Fruit fly (Drosophila melanogaster): ENCODE data around the gene Fum2.

The Fum2 gene

DNA sequence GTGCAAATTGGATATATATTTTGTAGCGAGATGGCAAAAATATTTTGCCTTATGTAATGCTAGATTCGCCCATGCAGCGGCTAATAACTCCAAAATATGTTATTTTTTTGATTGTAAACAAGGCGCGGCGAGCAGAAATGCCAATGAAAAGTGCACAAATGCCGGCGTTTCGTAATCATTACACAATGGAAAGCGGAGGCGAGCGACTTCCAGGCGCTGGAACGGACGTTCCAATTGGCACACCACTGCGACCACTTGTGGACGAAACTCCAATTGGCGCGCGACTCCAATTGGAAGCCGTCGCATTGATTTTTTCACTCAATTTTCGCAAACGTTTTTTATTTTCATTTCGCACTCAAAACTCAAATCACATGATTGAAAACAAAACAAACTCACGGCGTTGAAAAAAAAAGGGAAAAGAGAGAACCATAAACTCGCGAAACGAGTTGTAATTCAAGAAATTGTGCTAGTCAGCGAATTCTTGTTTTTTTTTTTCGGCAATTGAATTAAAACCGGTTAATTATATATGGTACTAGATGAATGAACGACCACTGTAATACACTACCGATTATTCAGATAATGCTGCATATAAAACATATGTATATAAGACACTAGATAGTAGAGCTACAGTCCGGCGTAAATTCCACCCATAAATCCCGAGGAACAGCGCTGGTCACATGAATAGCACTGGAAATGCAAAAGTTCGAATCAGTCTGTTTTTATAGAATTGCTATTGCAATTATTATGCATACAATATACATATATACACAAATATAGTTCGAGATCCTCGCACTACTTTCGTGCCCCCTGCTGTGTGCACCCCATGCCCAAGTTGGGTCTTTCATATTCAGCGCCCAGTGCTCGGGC, 2.7 kb upstream of the Fum2 start, which contains the start of gene ND-ASHI (continued):
- TF ChIP-seq CG18619 (GFP tag; optimal IDR thresholded peaks at IDR 0.05), result peak; percentile 93
- peak; percentile 99 for TF ChIP-seq CG14441 (GFP tag; IDR thresholded peaks at IDR 0.05)
- TF ChIP-seq NFAT (GFP tag; IDR thresholded peaks at IDR 0.05), result peak; percentile 96
- peak; percentile 93 for TF ChIP-seq CG13775 (GFP tag; optimal IDR thresholded peaks at IDR 0.05)
- TF ChIP-seq CG3838 (GFP tag; optimal IDR thresholded peaks at IDR 0.05), result peak; percentile 84
- TF ChIP-seq gem (tag; optimal IDR thresholded peaks at IDR 0.05), result peak; percentile 94
- peak; percentile 99 for TF ChIP-seq CG32532 (GFP tag; IDR thresholded peaks at IDR 0.05)
- TF ChIP-seq mirr (GFP tag; optimal IDR thresholded peaks at IDR 0.05), result peak; percentile 96
- peak; percentile 97 for TF ChIP-seq Meics (GFP tag; optimal IDR thresholded peaks at IDR 0.05)
- TF ChIP-seq CG17829 (tag; optimal IDR thresholded peaks at IDR 0.05), result peak; percentile 90
- peak; percentile 75 for TF ChIP-seq Nf-YB (GFP tag; optimal IDR thresholded peaks at IDR 0.05)
- peak; percentile 88 for TF ChIP-seq Atf-2 (GFP tag; optimal IDR thresholded peaks at IDR 0.05)
- TF ChIP-seq Hr78 (GFP tag; optimal IDR thresholded peaks at IDR 0.05), result peak in 1 of 2 experiments; percentile 65
- peak; percentile 86 for TF ChIP-seq repo (GFP tag; optimal IDR thresholded peaks at IDR 0.05)
- TF ChIP-seq CG2202 (tag; optimal IDR thresholded peaks at IDR 0.05), result peak; percentile 74
- peak; percentile 93 for TF ChIP-seq vfl (GFP tag; optimal IDR thresholded peaks at IDR 0.05)
- peak; percentile 94 for TF ChIP-seq so (GFP tag; IDR thresholded peaks at IDR 0.05)
- peak; percentile 85 for TF ChIP-seq CG4404 (GFP tag; IDR thresholded peaks at IDR 0.05)
- TF ChIP-seq CG4820 (GFP tag; optimal IDR thresholded peaks at IDR 0.05), result peak; percentile 93
- peak; percentile 93 for TF ChIP-seq Mrtf (GFP tag; IDR thresholded peaks at IDR 0.05)
- peak; percentile 80 for TF ChIP-seq pum (GFP tag; optimal IDR thresholded peaks at IDR 0.05)
- TF ChIP-seq GATAe (GFP tag; conservative IDR thresholded peaks at IDR 0.05), result peak; percentile 85
- TF ChIP-seq Myb (GFP tag; optimal IDR thresholded peaks at IDR 0.05), result peak; percentile 79
- TF ChIP-seq luna (GFP tag; optimal IDR thresholded peaks at IDR 0.05), result peak; percentile 83
- peak; percentile 84 for TF ChIP-seq CG18011 (GFP tag; optimal IDR thresholded peaks at IDR 0.05)
- peak; percentile 35 for TF ChIP-seq pzg (GFP tag; optimal IDR thresholded peaks at IDR 0.05)
- peak; percentile 91 for TF ChIP-seq eyg (GFP tag; optimal IDR thresholded peaks at IDR 0.05)
- TF ChIP-seq nerfin-2 (GFP tag; IDR thresholded peaks at IDR 0.05; ENCODE audit: partially characterized antibody), result no peak
- peak; percentile 93 for TF ChIP-seq CG8924 (tag; optimal IDR thresholded peaks at IDR 0.05)
- TF ChIP-seq hth (optimal IDR thresholded peaks at IDR 0.05), result no peak
- TF ChIP-seq Atf6 (GFP tag; IDR thresholded peaks at IDR 0.05), result peak; percentile 96
- peak; percentile 78 for TF ChIP-seq Vsx1 (GFP tag; optimal IDR thresholded peaks at IDR 0.05)
- TF ChIP-seq emc (GFP tag; optimal IDR thresholded peaks at IDR 0.05), result peak; percentile 88
- TF ChIP-seq CG2116 (GFP tag; optimal IDR thresholded peaks at IDR 0.05), result peak; percentile 60
- TF ChIP-seq Sin3A (optimal IDR thresholded peaks at IDR 0.05), result no peak
- peak; percentile 94 for TF ChIP-seq toy (GFP tag; IDR thresholded peaks at IDR 0.05)
- TF ChIP-seq CG10565 (GFP tag; optimal IDR thresholded peaks at IDR 0.05), result peak; percentile 78
- TF ChIP-seq CG17912 (GFP tag; optimal IDR thresholded peaks at IDR 0.05), result peak; percentile 69
- no peak for TF ChIP-seq abd-A (tag; optimal IDR thresholded peaks at IDR 0.05)
- TF ChIP-seq Gsc (GFP tag; IDR thresholded peaks at IDR 0.05), result peak; percentile 84
- peak; percentile 94 for TF ChIP-seq CG6854 (GFP tag; optimal IDR thresholded peaks at IDR 0.05)
- TF ChIP-seq ftz-f1 (GFP tag; optimal IDR thresholded peaks at IDR 0.05), result peak; percentile 69
- TF ChIP-seq Pdp1 (GFP tag; optimal IDR thresholded peaks at IDR 0.05), result peak; percentile 95
- peak; percentile 90 for TF ChIP-seq CG4730 (GFP tag; IDR thresholded peaks at IDR 0.05)
- TF ChIP-seq Dref (GFP tag; IDR thresholded peaks at IDR 0.05), result peak; percentile 45
- TF ChIP-seq CG10366 (GFP tag; IDR thresholded peaks at IDR 0.05), result peak; percentile 95
- TF ChIP-seq C15 (GFP tag; IDR thresholded peaks at IDR 0.05), result peak; percentile 94
- TF ChIP-seq zf30C (GFP tag; optimal IDR thresholded peaks at IDR 0.05), result no peak
- TF ChIP-seq btn (GFP tag; optimal IDR thresholded peaks at IDR 0.05), result peak; percentile 79
- no peak for TF ChIP-seq CG6791 (GFP tag; IDR thresholded peaks at IDR 0.05; ENCODE audit: partially characterized antibody)
